Worm (Caenorhabditis elegans) whole organism, late embryonic: Measurements from ENCODE around the gene T22G5.3.

Source experiments
- ama-1 ChIP-seq: fragments of 150-350 bp; optimal IDR thresholded peaks from 2 replicates; lab custom pipeline; 2014
- ceh-31 ChIP-seq: sonication (generic microtip); optimal IDR thresholded peaks from 2 replicates; lab custom pipeline; 2016; ENCODE audit warnings: missing genetic modification characterization, missing compliant biosample characterization
- ceh-45 ChIP-seq: fragments of 200-800 bp; sonication (Bioruptor generic); IDR thresholded peaks from 2 replicates; pipeline ENCODE4 v1.3.6; 2022; ENCODE audit warnings: missing genetic modification reagents, missing genetic modification characterization, missing compliant biosample characterization
- dve-1 ChIP-seq: sonication (generic microtip); optimal IDR thresholded peaks from 2 replicates; lab custom pipeline; 2017; ENCODE audit warnings: antibody characterized with exemption, mild to moderate bottlenecking, missing genetic modification characterization, missing compliant biosample characterization
- elt-2 ChIP-seq: sonication (generic microtip); optimal IDR thresholded peaks from 2 replicates; lab custom pipeline; 2016; ENCODE audit warnings: missing genetic modification reagents, missing genetic modification characterization, missing compliant biosample characterization
- eyg-1 ChIP-seq: sonication (generic microtip); optimal IDR thresholded peaks from 2 replicates; lab custom pipeline; 2016; ENCODE audit warnings: missing genotype, missing genetic modification characterization, missing compliant biosample characterization
- fkh-10 ChIP-seq: fragments of 150-350 bp; optimal IDR thresholded peaks from 2 replicates; lab custom pipeline; 2014; ENCODE audit warnings: missing biosample characterization, missing genetic modification reagents, missing genetic modification characterization
- fkh-6 ChIP-seq: sonication (generic microtip); optimal IDR thresholded peaks from 2 replicates; lab custom pipeline; 2016; ENCODE audit warnings: missing genetic modification characterization, missing compliant biosample characterization
- lin-11 ChIP-seq: fragments of 200-800 bp; sonication (Bioruptor generic); optimal IDR thresholded peaks from 2 replicates; lab custom pipeline; 2018; ENCODE audit warnings: mild to moderate bottlenecking, missing genetic modification characterization, missing compliant biosample characterization
- pax-1 ChIP-seq: fragments of 150-350 bp; optimal IDR thresholded peaks from 2 replicates; lab custom pipeline; 2014; ENCODE audit warnings: missing biosample characterization, missing genetic modification characterization
- sox-2 ChIP-seq: fragments of 200-800 bp; sonication (Bioruptor generic); IDR thresholded peaks from 2 replicates; pipeline ENCODE4 v1.3.6; 2022; ENCODE audit warnings: missing genetic modification reagents, missing genetic modification characterization, missing compliant biosample characterization
- unc-42 ChIP-seq: sonication (generic microtip); optimal IDR thresholded peaks from 2 replicates; lab custom pipeline; 2016; ENCODE audit warnings: missing genotype, missing genetic modification characterization, missing compliant biosample characterization
- unc-55 ChIP-seq: sonication (generic microtip); optimal IDR thresholded peaks from 2 replicates; lab custom pipeline; 2017; ENCODE audit warnings: missing biosample characterization, missing genetic modification reagents, missing genetic modification characterization

DNA sequence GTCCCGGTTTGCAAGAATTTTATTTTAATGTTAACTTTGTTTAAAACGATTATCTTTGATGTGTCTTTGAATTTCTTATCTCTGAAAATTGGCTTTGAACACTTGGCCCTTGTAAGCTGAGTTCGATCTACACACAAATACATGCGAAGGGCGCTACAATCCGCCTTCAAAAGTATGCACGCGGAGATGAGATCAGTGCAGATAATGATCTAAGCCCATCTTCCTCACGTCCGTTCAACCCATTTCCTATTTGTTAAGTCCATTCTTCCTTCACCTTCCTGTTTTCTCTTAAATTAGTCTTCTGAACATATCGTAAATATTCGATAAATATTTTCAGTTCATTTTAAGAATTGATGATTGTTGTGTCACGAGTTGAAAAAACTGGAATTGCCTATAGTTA is 14.4 kb upstream of the T22G5.3 start, which contains the start of gene nhr-175:
- no peak for TF ChIP-seq pax-1 (tag; lab: Kevin White, UChicago)
- TF ChIP-seq ama-1 (lab: Kevin White, UChicago), result no peak
- TF ChIP-seq dve-1 (tag; lab: Kevin White, UChicago), result no peak
- no peak for TF ChIP-seq unc-55
- TF ChIP-seq fkh-6 (tag; lab: Kevin White, UChicago), result no peak
- no peak for TF ChIP-seq unc-42 (tag; lab: Kevin White, UChicago)
- no peak for TF ChIP-seq elt-2 (tag; lab: Kevin White, UChicago)
- no peak for TF ChIP-seq ceh-31 (tag; lab: Kevin White, UChicago)
- TF ChIP-seq ceh-45 (GFP tag; lab: Robert Waterston, UW), result no peak
- no peak for TF ChIP-seq fkh-10 (GFP tag; lab: Kevin White, UChicago)
- no peak for TF ChIP-seq sox-2 (GFP tag; lab: Robert Waterston, UW)
- no peak for TF ChIP-seq lin-11
- no peak for TF ChIP-seq eyg-1
